Fruit fly (Drosophila melanogaster) whole organism, embryonic: ENCODE results near the gene CG46459.

Experiments
- BtbVII ChIP-seq: fragments of 200-800 bp; sonication (Bioruptor generic); optimal IDR thresholded peaks from 3 replicates; lab custom pipeline; 2017; ENCODE audit warnings: missing biosample characterization, mild to moderate bottlenecking, missing genetic modification characterization
- CG11560 ChIP-seq: fragments of 200-800 bp; sonication (Bioruptor generic); IDR thresholded peaks from 3 replicates; pipeline ENCODE4 v1.3.6; 2022; ENCODE audit warnings: missing biosample characterization, missing genetic modification characterization
- CG13894 ChIP-seq: fragments of 200-800 bp; sonication (Bioruptor generic); optimal IDR thresholded peaks from 3 replicates; lab custom pipeline; 2018; ENCODE audit warnings: missing biosample characterization, mild to moderate bottlenecking, missing genetic modification characterization, moderate library complexity
- CG15514 ChIP-seq: fragments of 200-800 bp; sonication (Bioruptor generic); optimal IDR thresholded peaks from 3 replicates; lab custom pipeline; 2017; ENCODE audit warnings: missing biosample characterization, missing genetic modification characterization, mild to moderate bottlenecking, moderate library complexity, missing genetic modification reagents
- CG15696 ChIP-seq: fragments of 200-800 bp; sonication (Bioruptor generic); optimal IDR thresholded peaks from 2 replicates; lab custom pipeline; 2019; ENCODE audit warnings: missing biosample characterization, mild to moderate bottlenecking, missing genetic modification characterization, moderate library complexity
- CG1602 ChIP-seq: fragments of 200-800 bp; sonication (Bioruptor generic); optimal IDR thresholded peaks from 3 replicates; lab custom pipeline; 2016; ENCODE audit warnings: missing biosample characterization, missing genetic modification characterization
- CG16779 ChIP-seq: fragments of 200-800 bp; sonication (Bioruptor generic); IDR thresholded peaks from 2 replicates; pipeline ENCODE4 v1.3.6; 2022; ENCODE audit warnings: missing biosample characterization, missing genetic modification characterization
- CG16815 ChIP-seq: fragments of 200-800 bp; sonication (Bioruptor generic); optimal IDR thresholded peaks from 3 replicates; lab custom pipeline; 2017; ENCODE audit warnings: missing biosample characterization, mild to moderate bottlenecking, missing genetic modification characterization
- CG17385 ChIP-seq: fragments of 200-800 bp; sonication (Bioruptor generic); optimal IDR thresholded peaks from 3 replicates; lab custom pipeline; 2018; ENCODE audit warnings: missing biosample characterization, mild to moderate bottlenecking, missing genetic modification characterization
- CG17912 ChIP-seq: fragments of 200-800 bp; sonication (Bioruptor generic); optimal IDR thresholded peaks from 2 replicates; lab custom pipeline; 2018; ENCODE audit warnings: missing biosample characterization, mild to moderate bottlenecking, missing genetic modification characterization
- CG18619 ChIP-seq: fragments of 200-800 bp; sonication (Bioruptor generic); optimal IDR thresholded peaks from 3 replicates; lab custom pipeline; 2017; ENCODE audit warnings: missing biosample characterization, mild to moderate bottlenecking, missing genetic modification characterization
- CG18764 ChIP-seq: fragments of 200-800 bp; sonication (Bioruptor generic); optimal IDR thresholded peaks from 3 replicates; lab custom pipeline; 2016; ENCODE audit warnings: missing biosample characterization, missing genetic modification characterization
- CG3281 ChIP-seq: fragments of 200-800 bp; sonication (Bioruptor generic); optimal IDR thresholded peaks from 3 replicates; lab custom pipeline; 2017; ENCODE audit warnings: missing biosample characterization, mild to moderate bottlenecking, missing genetic modification characterization
- CG34422 ChIP-seq: fragments of 200-800 bp; sonication (Bioruptor generic); IDR thresholded peaks from 3 replicates; pipeline ENCODE4 v1.3.6; 2022; ENCODE audit warnings: missing biosample characterization, missing genetic modification characterization
- CG3847 ChIP-seq: fragments of 200-800 bp; sonication (Bioruptor generic); IDR thresholded peaks from 2 replicates; pipeline ENCODE4 v1.3.6; 2022; ENCODE audit warnings: missing biosample characterization, missing genetic modification characterization
- CG5953 ChIP-seq: fragments of 200-800 bp; sonication (Bioruptor generic); IDR thresholded peaks from 2 replicates; pipeline ENCODE4 v1.3.6; 2022; ENCODE audit warnings: missing biosample characterization, missing genetic modification characterization
- CG6175 ChIP-seq: fragments of 200-800 bp; sonication (Bioruptor generic); IDR thresholded peaks from 3 replicates; pipeline ENCODE4 v1.3.6; 2022; ENCODE audit warnings: missing biosample characterization, missing genetic modification characterization
- CG6683 ChIP-seq: fragments of 200-800 bp; sonication (Bioruptor generic); optimal IDR thresholded peaks from 2 replicates; lab custom pipeline; 2017; ENCODE audit warnings: missing biosample characterization, mild to moderate bottlenecking, missing genetic modification characterization, missing genetic modification reagents
- CG6813 ChIP-seq: fragments of 200-800 bp; sonication (Bioruptor generic); optimal IDR thresholded peaks from 2 replicates; lab custom pipeline; 2017; ENCODE audit warnings: missing biosample characterization, missing genetic modification characterization, mild to moderate bottlenecking, moderate library complexity, missing genetic modification reagents
- CG7786 ChIP-seq: fragments of 200-800 bp; sonication (Bioruptor generic); optimal IDR thresholded peaks from 2 replicates; lab custom pipeline; 2016; ENCODE audit warnings: missing biosample characterization, missing genetic modification characterization
- CG7963 ChIP-seq: fragments of 200-800 bp; sonication (Bioruptor generic); IDR thresholded peaks from 3 replicates; pipeline ENCODE4 v1.3.6; 2022; ENCODE audit warnings: missing biosample characterization, missing genetic modification characterization; ENCODE audit not compliant: partially characterized antibody
- CG8388 ChIP-seq: fragments of 200-800 bp; sonication (Bioruptor generic); optimal IDR thresholded peaks from 2 replicates; lab custom pipeline; 2019; ENCODE audit warnings: missing biosample characterization, mild to moderate bottlenecking, missing genetic modification characterization, moderate library complexity
- D19B ChIP-seq: fragments of 200-800 bp; sonication (Bioruptor generic); optimal IDR thresholded peaks from 2 replicates; lab custom pipeline; 2017; ENCODE audit warnings: missing biosample characterization, mild to moderate bottlenecking, missing genetic modification characterization
- Dip2 ChIP-seq: fragments of 200-800 bp; sonication (Bioruptor generic); IDR thresholded peaks from 2 replicates; pipeline ENCODE4 v1.3.6; 2022; ENCODE audit warnings: missing biosample characterization, missing genetic modification characterization
- Ets65A ChIP-seq: fragments of 200-800 bp; sonication (Bioruptor generic); peaks from one replicate; lab custom pipeline; 2016; ENCODE audit warnings: missing biosample characterization, missing genetic modification characterization
- Gug ChIP-seq: fragments of 200-800 bp; sonication (Bioruptor generic); IDR thresholded peaks from 4 replicates; pipeline ENCODE4 v1.3.6; 2022; ENCODE audit warnings: missing biosample characterization, missing genetic modification characterization
- Hand ChIP-seq: fragments of 200-800 bp; sonication (Bioruptor generic); optimal IDR thresholded peaks from 2 replicates; lab custom pipeline; 2017; ENCODE audit warnings: mild to moderate bottlenecking, missing biosample characterization, missing genetic modification reagents, missing genetic modification characterization
- HmgZ ChIP-seq: fragments of 200-800 bp; sonication (Bioruptor generic); optimal IDR thresholded peaks from 2 replicates; lab custom pipeline; 2018; ENCODE audit warnings: missing biosample characterization, mild to moderate bottlenecking, missing genetic modification characterization
- MESR4 ChIP-seq: fragments of 200-800 bp; sonication (Bioruptor generic); optimal IDR thresholded peaks from 2 replicates; lab custom pipeline; 2018; ENCODE audit warnings: missing biosample characterization, mild to moderate bottlenecking, missing genetic modification characterization, moderate library complexity
- NC2α ChIP-seq: fragments of 200-800 bp; sonication (Bioruptor generic); optimal IDR thresholded peaks from 2 replicates; lab custom pipeline; 2016; ENCODE audit warnings: missing biosample characterization, missing genetic modification characterization
- NC2β ChIP-seq: fragments of 200-800 bp; sonication (Bioruptor generic); optimal IDR thresholded peaks from 2 replicates; lab custom pipeline; 2016; ENCODE audit warnings: missing biosample characterization, missing genetic modification characterization
- Oaz ChIP-seq: fragments of 200-800 bp; sonication (Bioruptor generic); IDR thresholded peaks from 2 replicates; pipeline ENCODE4 v1.3.6; 2022; ENCODE audit warnings: missing biosample characterization, missing genetic modification characterization
- Rx ChIP-seq: fragments of 200-800 bp; sonication (Bioruptor generic); IDR thresholded peaks from 2 replicates; pipeline ENCODE4 v1.3.6; 2022; ENCODE audit warnings: missing biosample characterization, missing genetic modification characterization
- Stat92E ChIP-seq, 3 experiments: fragments of >200 bp in 2 of 3; fragments of 200-800 bp in 1 of 3; sonication (Bioruptor generic) in 1 of 3; optimal IDR thresholded peaks; 2 replicates each; lab custom pipeline; 2017 to 2019; ENCODE audit warnings: missing biosample characterization in 3 of 3, missing genetic modification characterization in 3 of 3, mild to moderate bottlenecking in 1 of 3, moderate library complexity in 1 of 3
- TFAM ChIP-seq: fragments of 200-800 bp; sonication (Bioruptor generic); optimal IDR thresholded peaks from 2 replicates; lab custom pipeline; 2017; ENCODE audit warnings: missing biosample characterization, missing genetic modification characterization, inconsistent platforms
- ato ChIP-seq: fragments of 200-800 bp; sonication (Bioruptor generic); IDR thresholded peaks from 2 replicates; pipeline ENCODE4 v1.3.6; 2022; ENCODE audit warnings: missing biosample characterization, missing genetic modification characterization; ENCODE audit not compliant: partially characterized antibody
- chn ChIP-seq: fragments of 200-800 bp; sonication (Bioruptor generic); optimal IDR thresholded peaks from 2 replicates; lab custom pipeline; 2016; ENCODE audit warnings: missing biosample characterization, missing genetic modification characterization
- ci ChIP-seq: fragments of 200-800 bp; sonication (Bioruptor generic); IDR thresholded peaks from 3 replicates; pipeline ENCODE4 v1.3.6; 2022; ENCODE audit warnings: missing biosample characterization, missing genetic modification characterization
- danr ChIP-seq: fragments of 200-800 bp; sonication (Bioruptor generic); IDR thresholded peaks from 2 replicates; pipeline ENCODE4 v1.3.6; 2022; ENCODE audit warnings: missing biosample characterization, missing genetic modification characterization
- dmrt11E ChIP-seq: fragments of 200-800 bp; sonication (Bioruptor generic); optimal IDR thresholded peaks from 3 replicates; lab custom pipeline; 2018; ENCODE audit warnings: missing biosample characterization, mild to moderate bottlenecking, missing genetic modification characterization, moderate library complexity
- ftz-f1 ChIP-seq: fragments of 200-800 bp; sonication (Bioruptor generic); optimal IDR thresholded peaks from 2 replicates; lab custom pipeline; 2016; ENCODE audit warnings: missing biosample characterization, missing genetic modification characterization
- hb ChIP-seq: fragments of 200-800 bp; sonication (Bioruptor generic); IDR thresholded peaks from 3 replicates; pipeline ENCODE4 v1.3.6; 2022; ENCODE audit warnings: missing biosample characterization, missing genetic modification characterization; ENCODE audit not compliant: partially characterized antibody
- insv ChIP-seq, 2 experiments: fragments of 200-800 bp; sonication (Bioruptor generic); optimal IDR thresholded peaks; 3 replicates each; lab custom pipeline; 2016 to 2018; ENCODE audit warnings: missing biosample characterization in 2 of 2, missing genetic modification characterization in 2 of 2
- jumu ChIP-seq: fragments of 200-800 bp; sonication (Bioruptor generic); optimal IDR thresholded peaks from 3 replicates; lab custom pipeline; 2016; ENCODE audit warnings: missing biosample characterization, missing genetic modification characterization
- kay ChIP-seq: fragments of 200-800 bp; sonication (Bioruptor generic); optimal IDR thresholded peaks from 2 replicates; lab custom pipeline; 2016; ENCODE audit warnings: missing biosample characterization, missing genetic modification characterization
- org-1 ChIP-seq: fragments of 200-800 bp; sonication (Bioruptor generic); optimal IDR thresholded peaks from 2 replicates; lab custom pipeline; 2017; ENCODE audit warnings: missing biosample characterization, missing genetic modification characterization
- pum ChIP-seq: fragments of 200-800 bp; sonication (Bioruptor generic); optimal IDR thresholded peaks from 2 replicates; lab custom pipeline; 2016; ENCODE audit warnings: missing biosample characterization, missing genetic modification characterization
- sima ChIP-seq: fragments of 200-800 bp; sonication (Bioruptor generic); optimal IDR thresholded peaks from 2 replicates; lab custom pipeline; 2016; ENCODE audit warnings: missing biosample characterization, missing genetic modification characterization
- tap ChIP-seq: fragments of 200-800 bp; optimal IDR thresholded peaks from 3 replicates; lab custom pipeline; 2019; ENCODE audit warnings: missing biosample characterization, mild to moderate bottlenecking, missing genetic modification characterization, moderate library complexity
- unc-4 ChIP-seq: fragments of 200-800 bp; sonication (Bioruptor generic); IDR thresholded peaks from 2 replicates; pipeline ENCODE4 v1.3.6; 2022; ENCODE audit warnings: missing biosample characterization, missing genetic modification characterization; ENCODE audit not compliant: partially characterized antibody
- usp ChIP-seq: fragments of >200 bp; optimal IDR thresholded peaks from 2 replicates; lab custom pipeline; 2017; ENCODE audit warnings: missing biosample characterization, missing genetic modification characterization

Gene CG46459

dm6 chr3R:10684284-10684683 lies 12.2 kb upstream of the CG46459 start (continued):
- TF ChIP-seq Dip2 (GFP tag; lab: Robert Waterston, UW) (no peak), CG3847 (GFP tag; lab: Robert Waterston, UW) (no peak; the same call in 1 of the 2 replicates), CG6813 (peak; percentile 34), CG16815 (GFP tag; lab: Kevin White, UChicago) (no peak), ftz-f1 (GFP tag; lab: Kevin White, UChicago) (no peak), tap (tag; lab: Kevin White, UChicago) (peak; percentile 72), ato (GFP tag; lab: Robert Waterston, UW) (no peak), Oaz (GFP tag; lab: Robert Waterston, UW) (0 out of 2 replicates have a peak, but pooled peaks have one; percentile 26), jumu (peak; percentile 72), chn (GFP tag; lab: Kevin White, UChicago) (peak; percentile 52), D19B (no peak), CG18619 (peak; percentile 32), BtbVII (GFP tag; lab: Kevin White, UChicago) (no peak), dmrt11E (tag; lab: Kevin White, UChicago) (peak; percentile 19), CG7786 (peak; percentile 31), unc-4 (GFP tag; lab: Robert Waterston, UW) (no peak), CG18764 (GFP tag; lab: Kevin White, UChicago) (peak; percentile 36), Gug (GFP tag; lab: Robert Waterston, UW) (peak; percentile 49; the same call in 1 of the 4 replicates), CG6683 (GFP tag; lab: Kevin White, UChicago) (peak; percentile 44), usp (GFP tag; lab: Kevin White, UChicago) (no peak), CG16779 (no peak), pum (GFP tag; lab: Kevin White, UChicago) (peak; percentile 68), CG3281 (GFP tag; lab: Kevin White, UChicago) (peak; percentile 45), CG6175 (GFP tag; lab: Robert Waterston, UW) (no peak), NC2α (no peak), org-1 (peak; percentile 63), CG5953 (GFP tag; lab: Robert Waterston, UW) (peak; percentile 51), CG17912 (GFP tag; lab: Kevin White, UChicago) (no peak), HmgZ (tag; lab: Kevin White, UChicago) (no peak), CG15696 (tag; lab: Kevin White, UChicago) (no peak), MESR4 (GFP tag; lab: Kevin White, UChicago) (no peak), kay (GFP tag; lab: Kevin White, UChicago) (no peak), CG11560 (no peak), hb (GFP tag; lab: Robert Waterston, UW) (no peak), CG15514 (GFP tag; lab: Kevin White, UChicago) (no peak), danr (GFP tag; lab: Robert Waterston, UW) (peak; percentile 40; the same call in 1 of the 2 replicates), ci (GFP tag; lab: Robert Waterston, UW) (peak; percentile 88), CG1602 (GFP tag; lab: Kevin White, UChicago) (peak; percentile 22), CG7963 (no peak), CG8388 (GFP tag; lab: Kevin White, UChicago) (peak; percentile 52), Stat92E (GFP tag; optimal IDR thresholded peaks at IDR 0.05; lab: Kevin White, UChicago) (no peak), sima (GFP tag; lab: Kevin White, UChicago) (no peak), Ets65A (GFP tag; lab: Kevin White, UChicago) (peak; percentile 96), CG34422 (GFP tag; lab: Robert Waterston, UW) (no peak; the same call in 2 of the 3 replicates), CG13894 (tag; lab: Kevin White, UChicago) (no peak), Hand (no peak), NC2β (peak; percentile 22), insv (GFP tag; optimal IDR thresholded peaks at IDR 0.05; lab: Kevin White, UChicago) (no peak), CG17385 (GFP tag; lab: Kevin White, UChicago) (peak; percentile 60), Rx (peak; percentile 76), TFAM (GFP tag; lab: Kevin White, UChicago) (peak; percentile 25)
